Fruit fly (Drosophila melanogaster) whole organism, pupa: ENCODE results near the gene CG45493.
"Not testable (repeated sequence)": the region's sequence is repeated elsewhere in the genome, so short reads cannot be mapped to it uniquely, and the experiment has no call there.

ENCODE experiments used
- CG13204 ChIP-seq: fragments of 200-800 bp; sonication (Bioruptor generic); optimal IDR thresholded peaks from 2 replicates; lab custom pipeline; 2018; ENCODE audit warnings: missing biosample characterization, mild to moderate bottlenecking, missing genetic modification characterization, moderate library complexity
- CG32121 ChIP-seq: fragments of 200-800 bp; sonication (Bioruptor generic); IDR thresholded peaks from 2 replicates; pipeline ENCODE4 v1.3.6; 2022; ENCODE audit warnings: missing biosample characterization, missing genetic modification characterization
- CG34367 ChIP-seq: fragments of 200-800 bp; sonication (Bioruptor generic); optimal IDR thresholded peaks from 2 replicates; lab custom pipeline; 2018; ENCODE audit warnings: missing biosample characterization, mild to moderate bottlenecking, missing genetic modification characterization
- CG4496 ChIP-seq: fragments of 200-800 bp; sonication (Bioruptor generic); IDR thresholded peaks from 3 replicates; pipeline ENCODE4 v1.3.6; 2022; ENCODE audit warnings: missing biosample characterization, missing genetic modification characterization
- D1 ChIP-seq: fragments of 200-800 bp; sonication (Bioruptor generic); optimal IDR thresholded peaks from 2 replicates; lab custom pipeline; 2018; ENCODE audit warnings: missing biosample characterization, mild to moderate bottlenecking, missing genetic modification characterization, moderate library complexity
- EcR ChIP-seq: fragments of 200-800 bp; sonication (Bioruptor generic); optimal IDR thresholded peaks from 3 replicates; lab custom pipeline; 2019; ENCODE audit warnings: missing biosample characterization, missing genetic modification characterization, mild to moderate bottlenecking, moderate library complexity, missing genetic modification reagents
- Pif1B ChIP-seq: fragments of 200-800 bp; sonication (Bioruptor generic); optimal IDR thresholded peaks from 3 replicates; lab custom pipeline; 2016; ENCODE audit warnings: missing biosample characterization, missing genetic modification characterization
- fd96Ca ChIP-seq: fragments of 200-800 bp; sonication (Bioruptor generic); IDR thresholded peaks from 3 replicates; pipeline ENCODE4 v1.3.6; 2022; ENCODE audit warnings: missing biosample characterization, missing genetic modification characterization
- gl ChIP-seq: fragments of 200-800 bp; sonication (Bioruptor generic); optimal IDR thresholded peaks from 2 replicates; lab custom pipeline; 2018; ENCODE audit warnings: missing biosample characterization, mild to moderate bottlenecking, missing genetic modification characterization

- not testable (repeated sequence) for TF ChIP-seq EcR (GFP tag; lab: Kevin White, UChicago); CG4496 (GFP tag; lab: Robert Waterston, UW); D1 (tag; lab: Kevin White, UChicago); fd96Ca (GFP tag; lab: Robert Waterston, UW); CG32121 (GFP tag; lab: Robert Waterston, UW); CG34367 (tag; lab: Kevin White, UChicago); gl (tag; lab: Kevin White, UChicago); CG13204 (GFP tag; lab: Kevin White, UChicago); Pif1B
Observed at dm6 chrX:19920335-19920734, 28.3 kb downstream of the CG45493 start, which contains the start of gene CG45488.
